Worm (Caenorhabditis elegans) whole organism, L3 larva: ENCODE results near the gene nprl-3.

Source experiments
- ZK546.5 ChIP-seq: sonication (generic microtip); optimal IDR thresholded peaks from 2 replicates; lab custom pipeline; 2017; ENCODE audit warnings: missing biosample characterization, missing genetic modification characterization
- hmg-11 ChIP-seq: sonication (generic microtip); optimal IDR thresholded peaks from 2 replicates; lab custom pipeline; 2016; ENCODE audit warnings: missing genetic modification characterization, missing compliant biosample characterization
- jun-1 ChIP-seq: fragments of 150-350 bp; optimal IDR thresholded peaks from 2 replicates; lab custom pipeline; 2014; ENCODE audit warnings: missing biosample characterization, missing genetic modification reagents, missing genetic modification characterization
- lsy-12 ChIP-seq: sonication (generic microtip); optimal IDR thresholded peaks from 2 replicates; lab custom pipeline; 2016; ENCODE audit warnings: mild to moderate bottlenecking, missing genetic modification characterization, missing compliant biosample characterization
- nhr-12 ChIP-seq: fragments of 150-350 bp; optimal IDR thresholded peaks from 2 replicates; lab custom pipeline; 2014; ENCODE audit warnings: missing biosample characterization, missing genetic modification characterization
- nhr-237 ChIP-seq: fragments of 150-350 bp; optimal IDR thresholded peaks from 2 replicates; lab custom pipeline; 2014; ENCODE audit warnings: missing biosample characterization, missing genetic modification characterization
- skn-1 ChIP-seq: fragments of 150-350 bp; optimal IDR thresholded peaks from 2 replicates; lab custom pipeline; 2014; ENCODE audit warnings: missing biosample characterization, missing genetic modification characterization
- snpc-4 ChIP-seq: fragments of 150-350 bp; optimal IDR thresholded peaks from 2 replicates; lab custom pipeline; 2014; ENCODE audit warnings: missing biosample characterization, missing genetic modification characterization
- unc-62 ChIP-seq: fragments of 150-350 bp; sonication (generic microtip); optimal IDR thresholded peaks from 4 replicates; lab custom pipeline; 2014; ENCODE audit warnings: missing biosample characterization, missing genetic modification reagents, missing genetic modification characterization
- ztf-11 ChIP-seq: fragments of 150-350 bp; optimal IDR thresholded peaks from 2 replicates; lab custom pipeline; 2014; ENCODE audit warnings: missing biosample characterization, missing genetic modification characterization

ce11 chrIV:8312105-8312504, 14.8 kb downstream of the nprl-3 start:
- TF ChIP-seq hmg-11 (tag; lab: Kevin White, UChicago) (no peak), jun-1 (tag; lab: Kevin White, UChicago) (no peak), nhr-237 (tag; lab: Kevin White, UChicago) (no peak), snpc-4 (no peak), lsy-12 (tag; lab: Kevin White, UChicago) (no peak), unc-62 (GFP tag; lab: Kevin White, UChicago) (no peak), ztf-11 (tag; lab: Kevin White, UChicago) (no peak), ZK546.5 (tag; lab: Kevin White, UChicago) (no peak), nhr-12 (tag; lab: Kevin White, UChicago) (no peak), skn-1 (tag; lab: Kevin White, UChicago) (no peak)
